Fruit fly (Drosophila melanogaster) Kc167 (cell line): ENCODE results near the gene MTF-1.

Experiments
- Myc ChIP-seq: fragments of >200 bp; optimal IDR thresholded peaks from 2 replicates; lab custom pipeline; 2017; ENCODE audit warnings: missing external identifiers
- Sin3A ChIP-seq: fragments of >200 bp; optimal IDR thresholded peaks from 2 replicates; lab custom pipeline; 2018; ENCODE audit warnings: missing external identifiers
- h ChIP-seq: fragments of >200 bp; optimal IDR thresholded peaks from 3 replicates; lab custom pipeline; 2018; ENCODE audit warnings: missing external identifiers
- insv ChIP-seq: fragments of >200 bp; optimal IDR thresholded peaks from 3 replicates; lab custom pipeline; 2018; ENCODE audit warnings: missing external identifiers
- psq ChIP-seq: fragments of >200 bp; optimal IDR thresholded peaks from 2 replicates; lab custom pipeline; 2017; ENCODE audit warnings: missing external identifiers
- ttk ChIP-seq: sonication (Bioruptor generic); optimal IDR thresholded peaks from 2 replicates; lab custom pipeline; 2017; ENCODE audit warnings: missing external identifiers

Gene MTF-1

dm6 chr3L:9430608-9430952 lies 468 bp downstream of the MTF-1 start:
- TF ChIP-seq ttk (no peak), psq (no peak), Sin3A (lab: Kevin White, UChicago) (no peak), insv (no peak), h (lab: Kevin White, UChicago) (no peak), Myc (no peak)

- no peak for TF ChIP-seq Sin3A (lab: Kevin White, UChicago)
- TF ChIP-seq insv, result no peak
- TF ChIP-seq Myc, result no peak
- no peak for TF ChIP-seq psq
- TF ChIP-seq ttk, result no peak
- no peak for TF ChIP-seq h (lab: Kevin White, UChicago)
Observed at dm6 chr3L:9431848-9432623, 1.9 kb downstream of the MTF-1 start.

dm6 chr3L:9432810-9433587 lies 2.9 kb downstream of the MTF-1 start:
- TF ChIP-seq insv (no peak), ttk (no peak), psq (no peak), Sin3A (lab: Kevin White, UChicago) (no peak), h (lab: Kevin White, UChicago) (no peak), Myc (no peak)

DNA sequence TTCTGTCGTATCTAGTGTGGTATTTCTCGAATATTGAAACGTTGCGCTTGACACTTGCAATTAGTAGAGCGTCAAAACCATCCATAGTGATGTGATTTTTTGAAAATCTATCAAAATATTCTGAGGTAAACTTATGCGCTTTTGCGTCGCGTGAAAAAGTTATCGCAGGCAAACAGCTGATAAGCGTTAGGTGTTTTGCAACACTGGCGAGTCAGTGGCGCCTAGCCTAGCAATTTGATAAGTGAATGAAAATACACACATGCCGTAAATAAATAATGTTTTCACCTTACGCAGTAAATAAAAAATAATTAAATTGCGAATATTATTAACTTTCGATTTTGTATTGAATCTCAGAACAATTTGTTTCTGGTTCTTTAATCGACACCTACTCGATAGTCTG lies 5.2 kb downstream of the MTF-1 start, which contains the start of gene CG42526:
Gene CG42526 (minus strand): TSS at position 85 of the 400 bp plus-strand sequence.
- TF ChIP-seq h (lab: Kevin White, UChicago) (no peak), psq (no peak), Sin3A (lab: Kevin White, UChicago) (no peak), ttk (no peak)

- TF ChIP-seq psq (no peak), ttk (no peak), Myc (no peak), Sin3A (lab: Kevin White, UChicago) (no peak), insv (no peak), h (lab: Kevin White, UChicago) (no peak)
Observed at dm6 chr3L:9435831-9436230, 5.7 kb downstream of the MTF-1 start.

DNA sequence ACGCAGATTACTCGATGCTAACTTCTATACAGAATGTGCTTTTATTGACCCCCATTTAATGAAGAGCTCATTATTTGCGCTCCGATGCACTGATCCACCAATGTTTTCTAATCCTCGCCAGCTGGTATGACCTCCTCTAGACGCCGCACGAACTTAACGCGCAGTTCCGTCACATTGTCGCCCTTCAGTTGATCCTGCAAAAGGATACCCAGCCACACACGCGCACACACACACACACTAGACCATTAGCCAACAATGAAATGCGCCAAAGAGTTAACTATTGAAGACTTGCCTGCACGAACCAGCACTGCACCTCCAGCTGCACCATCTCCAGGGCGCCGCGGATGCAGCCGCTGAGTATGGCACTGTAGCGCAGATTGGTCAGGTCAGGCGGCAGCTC lies 8.7 kb downstream of the MTF-1 start:
- TF ChIP-seq insv (no peak), psq (no peak), h (lab: Kevin White, UChicago) (no peak), Myc (no peak), ttk (no peak), Sin3A (lab: Kevin White, UChicago) (no peak)

DNA sequence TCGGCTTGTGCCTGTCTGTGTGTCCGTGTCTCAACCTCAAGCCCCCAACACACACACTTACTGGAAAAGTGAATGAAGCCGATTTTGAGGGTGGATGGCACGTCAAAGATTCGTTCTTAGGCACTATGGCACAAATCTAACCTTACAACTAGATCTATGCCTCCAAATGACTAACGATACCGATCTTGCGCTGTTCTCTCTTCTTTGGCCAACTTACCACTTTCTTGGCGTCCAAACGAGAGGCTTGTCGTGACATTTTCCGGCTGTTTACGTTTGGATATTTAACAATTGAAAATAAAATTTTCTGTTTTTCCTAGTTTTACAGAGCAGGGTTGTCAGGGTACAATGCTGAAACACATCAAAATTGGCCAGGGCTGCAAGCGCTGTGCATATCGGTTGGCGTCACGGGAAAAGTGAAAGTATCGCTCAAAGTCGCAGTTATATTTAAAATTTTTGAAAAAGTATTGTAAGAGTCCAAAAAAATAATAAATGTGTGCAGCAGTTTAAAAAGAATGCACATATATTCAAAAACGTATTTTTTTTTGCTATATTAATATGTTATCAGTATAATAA lies 11.9 kb downstream of the MTF-1 start, which contains the start of the genes Bet3 and Nf-YA:
Gene Bet3 (minus strand): TSS at position 361 of the 573 bp plus-strand sequence.
Gene Nf-YA (minus strand): TSS at position 361 of the 573 bp plus-strand sequence.
- no peak for TF ChIP-seq ttk
- no peak for TF ChIP-seq h (lab: Kevin White, UChicago)
- no peak for TF ChIP-seq psq
- no peak for TF ChIP-seq Sin3A (lab: Kevin White, UChicago)

- TF ChIP-seq insv (no peak), psq (no peak), Myc (no peak), Sin3A (lab: Kevin White, UChicago) (no peak), h (lab: Kevin White, UChicago) (no peak), ttk (no peak)
Observed at dm6 chr3L:9442625-9443282, 12.6 kb downstream of the MTF-1 start, which contains the start of gene Srg3. Srg3 (plus strand) TSS chr3L:9443232.

- no peak for TF ChIP-seq insv
- no peak for TF ChIP-seq Sin3A (lab: Kevin White, UChicago)
- no peak for TF ChIP-seq psq
- no peak for TF ChIP-seq Myc
- TF ChIP-seq ttk, result no peak
- no peak for TF ChIP-seq h (lab: Kevin White, UChicago)
Observed at dm6 chr3L:9446731-9447238, 16.7 kb downstream of the MTF-1 start, which contains the start of gene CG3529. CG3529 (plus strand) TSS chr3L:9446864.

dm6 chr3L:9447239-9447777 lies 17.2 kb downstream of the MTF-1 start:
- TF ChIP-seq Myc (no peak), Sin3A (lab: Kevin White, UChicago) (no peak), h (lab: Kevin White, UChicago) (no peak), ttk (no peak), insv (no peak), psq (no peak)

DNA sequence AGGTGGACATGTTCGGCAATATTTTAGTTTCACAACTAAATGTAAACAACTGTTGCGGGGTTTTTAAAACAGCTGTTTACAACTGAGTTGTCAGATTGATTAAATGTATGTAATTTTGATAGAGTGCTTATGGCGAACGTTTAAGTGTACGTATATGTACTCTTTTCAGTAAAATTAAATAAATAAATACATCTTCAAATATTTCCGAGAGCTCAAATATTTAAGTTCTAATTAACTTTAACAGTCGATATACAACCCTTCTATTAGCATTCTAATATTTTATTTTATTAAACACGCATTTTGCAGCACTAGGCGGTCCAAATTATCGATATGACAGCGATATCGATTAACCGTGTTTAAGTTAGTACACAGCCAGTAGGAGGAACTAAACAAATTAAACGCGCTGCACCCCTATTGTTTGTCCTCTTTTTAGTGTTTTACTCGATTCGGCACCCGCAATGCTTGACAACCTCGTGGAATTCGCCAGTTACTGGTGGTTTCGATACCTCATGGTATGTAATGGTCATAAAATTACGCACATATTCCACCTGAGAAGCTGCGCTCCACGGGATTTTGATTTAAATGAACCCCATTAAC lies 21.5 kb downstream of the MTF-1 start, which contains the start of the genes CG3448 and ghi:
Gene CG3448 (minus strand): TSS at position 51 of the 597 bp plus-strand sequence.
Gene ghi (plus strand): TSS at position 355 of the 597 bp plus-strand sequence.
- TF ChIP-seq h (lab: Kevin White, UChicago) (no peak), Myc (no peak), Sin3A (lab: Kevin White, UChicago) (no peak), ttk (no peak), insv (no peak), psq (no peak)
